Fruit fly (Drosophila melanogaster) whole organism, pupa: Measurements from ENCODE around the gene CG9147.

Source experiments
- CG13204 ChIP-seq: fragments of 200-800 bp; sonication (Bioruptor generic); optimal IDR thresholded peaks from 2 replicates; lab custom pipeline; 2018; ENCODE audit warnings: missing biosample characterization, mild to moderate bottlenecking, missing genetic modification characterization, moderate library complexity
- CG14655 ChIP-seq: fragments of 200-800 bp; sonication (Bioruptor generic); optimal IDR thresholded peaks from 3 replicates; lab custom pipeline; 2017; ENCODE audit warnings: mild to moderate bottlenecking, missing biosample characterization, missing genetic modification reagents, missing genetic modification characterization
- CG15710 ChIP-seq: fragments of 200-800 bp; sonication (Bioruptor generic); optimal IDR thresholded peaks from 2 replicates; lab custom pipeline; 2018; ENCODE audit warnings: missing biosample characterization, mild to moderate bottlenecking, missing genetic modification characterization, moderate library complexity
- EcR ChIP-seq: fragments of 200-800 bp; sonication (Bioruptor generic); optimal IDR thresholded peaks from 3 replicates; lab custom pipeline; 2019; ENCODE audit warnings: missing biosample characterization, missing genetic modification characterization, mild to moderate bottlenecking, moderate library complexity, missing genetic modification reagents

DNA sequence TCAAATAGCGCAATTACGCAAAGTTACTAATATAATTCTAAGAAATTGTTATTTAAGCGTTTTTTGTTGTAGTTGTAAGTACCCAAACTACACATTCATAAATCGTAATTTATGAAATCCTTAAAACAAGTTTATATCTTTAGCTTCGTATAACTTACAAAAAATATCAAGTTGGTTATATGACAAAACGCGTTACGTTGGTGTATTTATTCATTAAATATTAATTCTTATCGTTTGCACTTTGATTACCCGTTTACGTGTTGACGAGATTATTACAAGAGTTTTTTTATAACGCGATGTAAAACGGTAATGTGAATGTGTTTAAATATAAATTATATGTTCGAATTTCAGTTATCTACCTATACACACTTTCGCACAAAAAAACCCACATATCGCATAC lies 11.8 kb downstream of the CG9147 start:
- TF ChIP-seq CG14655 (GFP tag; lab: Kevin White, UChicago) = no peak
- TF ChIP-seq CG13204 (GFP tag; lab: Kevin White, UChicago) = no peak
- no peak for TF ChIP-seq CG15710
- TF ChIP-seq EcR (GFP tag; lab: Kevin White, UChicago) = no peak
